Fruit fly (Drosophila melanogaster): ENCODE measurements around the gene CG34027.

The CG34027 gene

DNA sequence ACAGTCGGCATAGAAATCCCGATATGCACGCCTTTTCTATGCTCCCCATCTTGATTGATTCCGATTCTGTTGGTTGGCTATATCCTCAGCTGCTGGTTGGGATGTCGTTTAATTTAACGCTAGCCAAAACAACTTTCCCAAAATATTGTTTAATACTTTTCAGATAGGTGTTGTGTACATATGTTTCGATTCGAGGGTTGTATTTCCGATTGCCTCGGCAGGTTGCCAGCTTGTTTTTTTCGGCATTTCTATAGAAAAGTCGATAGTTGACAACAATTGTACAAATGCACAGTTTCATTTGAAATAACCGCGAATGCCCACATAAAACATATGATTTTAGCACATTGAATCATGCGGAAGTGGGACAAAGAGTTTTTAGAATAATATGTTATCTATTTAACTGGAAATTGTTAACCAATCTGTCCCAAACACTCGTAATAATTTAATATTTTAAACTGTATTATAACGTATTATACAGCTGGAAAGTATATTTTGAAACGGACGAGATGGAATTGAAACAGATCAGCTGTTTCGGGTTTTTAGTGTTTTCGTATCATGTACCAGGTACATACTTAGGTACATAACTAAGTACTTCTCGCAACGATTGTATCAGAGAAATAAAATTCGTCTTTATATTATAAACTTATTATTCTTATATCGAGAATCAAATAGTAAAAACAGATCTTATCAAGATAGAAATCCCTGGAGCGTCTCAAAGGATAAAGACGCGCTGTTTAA lies 54.2 kb downstream of the CG34027 start, which contains the start of gene CG31109 (continued):
- no peak for TF ChIP-seq Abd-B (GFP tag; optimal IDR thresholded peaks at IDR 0.05)
- no peak for TF ChIP-seq ham (GFP tag; IDR thresholded peaks at IDR 0.05)
- TF ChIP-seq CG17359 (tag; optimal IDR thresholded peaks at IDR 0.05): peak; percentile 2
- peak; percentile 94 for TF ChIP-seq pfk (GFP tag; optimal IDR thresholded peaks at IDR 0.05)
- TF ChIP-seq Hr78 (GFP tag; optimal IDR thresholded peaks at IDR 0.05): no peak
- no peak for TF ChIP-seq CG15073 (GFP tag; optimal IDR thresholded peaks at IDR 0.05)
- TF ChIP-seq Atf-2 (GFP tag; optimal IDR thresholded peaks at IDR 0.05): no peak
- TF ChIP-seq CG4282 (GFP tag; optimal IDR thresholded peaks at IDR 0.05): no peak
- TF ChIP-seq CG10979 (tag; optimal IDR thresholded peaks at IDR 0.05): no peak
- TF ChIP-seq gce (GFP tag; IDR thresholded peaks at IDR 0.05): no peak
- TF ChIP-seq ara (GFP tag; IDR thresholded peaks at IDR 0.05): no peak
- TF ChIP-seq BEAF-32 (GFP tag; optimal IDR thresholded peaks at IDR 0.05): peak; percentile 71
- TF ChIP-seq CG43689 (GFP tag; IDR thresholded peaks at IDR 0.05): no peak
- TF ChIP-seq shn (GFP tag; optimal IDR thresholded peaks at IDR 0.05): no peak
- no peak for TF ChIP-seq Bdp1 (GFP tag; optimal IDR thresholded peaks at IDR 0.05)
- no peak for TF ChIP-seq schlank (tag; optimal IDR thresholded peaks at IDR 0.05)
- no peak for TF ChIP-seq aop (GFP tag; IDR thresholded peaks at IDR 0.05)
- TF ChIP-seq Hr39 (optimal IDR thresholded peaks at IDR 0.05): no peak
- TF ChIP-seq NfI (GFP tag; optimal IDR thresholded peaks at IDR 0.05): no peak
- TF ChIP-seq CG11560 (tag; IDR thresholded peaks at IDR 0.05): no peak
- TF ChIP-seq CG4617 (GFP tag; optimal IDR thresholded peaks at IDR 0.05; ENCODE audit: borderline replicate concordance): peak; percentile 60
- TF ChIP-seq CG11696 (GFP tag; IDR thresholded peaks at IDR 0.05): no peak
- peak; percentile 50 for TF ChIP-seq CHES-1-like (GFP tag; optimal IDR thresholded peaks at IDR 0.05)
- no peak for TF ChIP-seq pan (optimal IDR thresholded peaks at IDR 0.05)
- peak in 1 of 2 experiments; percentile 38 for TF ChIP-seq pan (GFP tag; optimal IDR thresholded peaks at IDR 0.05 in 1 of 2, IDR thresholded peaks at IDR 0.05 in 1 of 2)
- peak; percentile 2 for TF ChIP-seq Sin3A (optimal IDR thresholded peaks at IDR 0.05)
- TF ChIP-seq CG10321 (GFP tag; IDR thresholded peaks at IDR 0.05): no peak
- TF ChIP-seq CG33213 (GFP tag; optimal IDR thresholded peaks at IDR 0.05): no peak
- no peak for TF ChIP-seq NFAT (GFP tag; IDR thresholded peaks at IDR 0.05)
- TF ChIP-seq ato (GFP tag; IDR thresholded peaks at IDR 0.05; ENCODE audit: partially characterized antibody): no peak
- TF ChIP-seq nmo (GFP tag; optimal IDR thresholded peaks at IDR 0.05): peak; percentile 35
- TF ChIP-seq Ada2b (GFP tag; IDR thresholded peaks at IDR 0.05): no peak
- TF ChIP-seq ind (GFP tag; optimal IDR thresholded peaks at IDR 0.05): peak; percentile 25
- TF ChIP-seq CG17612 (GFP tag; IDR thresholded peaks at IDR 0.05): no peak
- TF ChIP-seq CG7786 (GFP tag; optimal IDR thresholded peaks at IDR 0.05): peak; percentile 3
- TF ChIP-seq odd (GFP tag; optimal IDR thresholded peaks at IDR 0.05): no peak
- no peak for TF ChIP-seq CG12769 (tag; optimal IDR thresholded peaks at IDR 0.05)
- TF ChIP-seq ewg (GFP tag; optimal IDR thresholded peaks at IDR 0.05): no peak
- TF ChIP-seq Mrtf (GFP tag; IDR thresholded peaks at IDR 0.05): no peak
- TF ChIP-seq nom (GFP tag; optimal IDR thresholded peaks at IDR 0.05): peak; percentile 3
- 0 out of 2 replicates have a peak, but pooled peaks have one; percentile 23 for TF ChIP-seq CG32767 (GFP tag; IDR thresholded peaks at IDR 0.05)
- peak; percentile 59 for TF ChIP-seq Bgb (GFP tag; IDR thresholded peaks at IDR 0.05; ENCODE audit: partially characterized antibody)
- no peak for TF ChIP-seq Atf3 (GFP tag; optimal IDR thresholded peaks at IDR 0.05)
- TF ChIP-seq crc (GFP tag; optimal IDR thresholded peaks at IDR 0.05): no peak
- TF ChIP-seq CTCF (GFP tag; optimal IDR thresholded peaks at IDR 0.05): no peak
- TF ChIP-seq CG2129 (GFP tag; IDR thresholded peaks at IDR 0.05; ENCODE audit: partially characterized antibody): 0 out of 2 replicates have a peak, but pooled peaks have one; percentile 17
- no peak for TF ChIP-seq CG12219 (GFP tag; optimal IDR thresholded peaks at IDR 0.05)
- TF ChIP-seq CG10565 (GFP tag; optimal IDR thresholded peaks at IDR 0.05): no peak
- peak; percentile 19 for TF ChIP-seq CG18599 (GFP tag; optimal IDR thresholded peaks at IDR 0.05)
- no peak for TF ChIP-seq CG6854 (GFP tag; optimal IDR thresholded peaks at IDR 0.05)
- no peak for TF ChIP-seq CG6654 (GFP tag; optimal IDR thresholded peaks at IDR 0.05)

Measured in whole organism, embryonic.